Worm (Caenorhabditis elegans) whole organism, L4 larva: ENCODE results near the gene dmsr-12.

Experiments used
- F49E8.2 ChIP-seq: sonication (generic microtip); optimal IDR thresholded peaks from 2 replicates; lab custom pipeline; 2016; ENCODE audit warnings: missing compliant biosample characterization, mild to moderate bottlenecking, missing genetic modification characterization, borderline replicate concordance
- aha-1 ChIP-seq: fragments of 150-350 bp; peaks from one replicate; lab custom pipeline; 2014; ENCODE audit warnings: missing biosample characterization, missing genetic modification characterization
- arid-1 ChIP-seq: fragments of 200-800 bp; sonication (Bioruptor generic); conservative IDR thresholded peaks from 2 replicates; pipeline ENCODE4 v1.3.6; 2022; ENCODE audit warnings: missing genetic modification reagents, missing genetic modification characterization, missing compliant biosample characterization
- ceh-28 ChIP-seq: fragments of 150-350 bp; optimal IDR thresholded peaks from 2 replicates; lab custom pipeline; 2014; ENCODE audit warnings: missing biosample characterization, missing genetic modification reagents, missing genetic modification characterization
- ceh-62 ChIP-seq: sonication (generic microtip); optimal IDR thresholded peaks from 2 replicates; lab custom pipeline; 2017; ENCODE audit warnings: missing biosample characterization, missing genetic modification characterization
- daf-12 ChIP-seq: fragments of 150-350 bp; optimal IDR thresholded peaks from 2 replicates; lab custom pipeline; 2014; ENCODE audit warnings: missing biosample characterization, missing genetic modification reagents, missing genetic modification characterization
- daf-8 ChIP-seq: fragments of 200-800 bp; sonication (Bioruptor generic); IDR thresholded peaks from 2 replicates; pipeline ENCODE4 v1.3.6; 2022; ENCODE audit warnings: missing genetic modification characterization, missing compliant biosample characterization
- egl-43 ChIP-seq: fragments of 200-800 bp; sonication (Bioruptor generic); IDR thresholded peaks from 2 replicates; pipeline ENCODE4 v1.3.6; 2022; ENCODE audit warnings: missing genetic modification reagents, missing genetic modification characterization, missing compliant biosample characterization
- gei-8 ChIP-seq: fragments of 200-800 bp; sonication (Bioruptor generic); optimal IDR thresholded peaks from 2 replicates; lab custom pipeline; 2018; ENCODE audit warnings: mild to moderate bottlenecking, missing genetic modification characterization, missing compliant biosample characterization
- lin-1 ChIP-seq: fragments of 200-800 bp; sonication (Bioruptor generic); IDR thresholded peaks from 2 replicates; pipeline ENCODE4 v1.3.6; 2022; ENCODE audit warnings: missing genetic modification reagents, missing genetic modification characterization, missing compliant biosample characterization
- nhr-41 ChIP-seq: fragments of 200-800 bp; sonication (Bioruptor generic); IDR thresholded peaks from 2 replicates; pipeline ENCODE4 v1.3.6; 2022; ENCODE audit warnings: missing genetic modification reagents, missing genetic modification characterization, missing compliant biosample characterization
- nhr-48 ChIP-seq: sonication (generic microtip); optimal IDR thresholded peaks from 2 replicates; lab custom pipeline; 2016; ENCODE audit warnings: mild to moderate bottlenecking, missing genetic modification characterization, missing compliant biosample characterization
- pqm-1 ChIP-seq: sonication (generic microtip); optimal IDR thresholded peaks from 2 replicates; lab custom pipeline; 2017; ENCODE audit warnings: missing biosample characterization, missing genetic modification characterization
- saeg-2 ChIP-seq: fragments of 200-800 bp; sonication (Bioruptor generic); IDR thresholded peaks from 2 replicates; pipeline ENCODE4 v1.3.6; 2022; ENCODE audit warnings: missing genetic modification reagents, missing genetic modification characterization, missing compliant biosample characterization
- snpc-1.2 ChIP-seq: fragments of 200-800 bp; sonication (Bioruptor generic); IDR thresholded peaks from 2 replicates; pipeline ENCODE4 v1.3.6; 2022; ENCODE audit warnings: missing genetic modification reagents, missing genetic modification characterization, missing compliant biosample characterization
- spr-3 ChIP-seq: fragments of 200-800 bp; sonication (Bioruptor generic); optimal IDR thresholded peaks from 2 replicates; lab custom pipeline; 2018; ENCODE audit warnings: mild to moderate bottlenecking, missing genetic modification characterization, missing compliant biosample characterization
- zag-1 ChIP-seq: fragments of 150-350 bp; optimal IDR thresholded peaks from 2 replicates; lab custom pipeline; 2014; ENCODE audit warnings: missing biosample characterization, missing genetic modification characterization

The dmsr-12 gene

ce11 chrV:6762361-6762760 is 43.9 kb downstream of the dmsr-12 start, which contains the start of gene T25F10.4:
Gene T25F10.4 (minus strand): TSS chrV:6762461.
- TF ChIP-seq egl-43 (no peak), saeg-2 (GFP tag; lab: Robert Waterston, UW) (no peak), spr-3 (GFP tag; lab: Kevin White, UChicago) (no peak), gei-8 (no peak), ceh-28 (tag; lab: Kevin White, UChicago) (no peak), F49E8.2 (tag; lab: Kevin White, UChicago) (no peak), zag-1 (tag; lab: Kevin White, UChicago) (no peak), snpc-1.2 (no peak), ceh-62 (tag; lab: Kevin White, UChicago) (no peak), arid-1 (no peak), lin-1 (GFP tag; lab: Robert Waterston, UW) (no peak), daf-12 (tag; lab: Kevin White, UChicago) (no peak), pqm-1 (no peak), daf-8 (GFP tag; lab: Robert Waterston, UW) (no peak), nhr-48 (tag; lab: Kevin White, UChicago) (no peak)

ce11 chrV:6758017-6758416 is 48.2 kb downstream of the dmsr-12 start, which contains the start of gene dbl-1:
Gene dbl-1 (plus strand): TSS chrV:6758135.
- TF ChIP-seq nhr-41 (GFP tag; lab: Robert Waterston, UW): no peak
- peak; percentile 91 for TF ChIP-seq aha-1
